Fruit fly (Drosophila melanogaster): ENCODE results near the gene dnc.

DNA sequence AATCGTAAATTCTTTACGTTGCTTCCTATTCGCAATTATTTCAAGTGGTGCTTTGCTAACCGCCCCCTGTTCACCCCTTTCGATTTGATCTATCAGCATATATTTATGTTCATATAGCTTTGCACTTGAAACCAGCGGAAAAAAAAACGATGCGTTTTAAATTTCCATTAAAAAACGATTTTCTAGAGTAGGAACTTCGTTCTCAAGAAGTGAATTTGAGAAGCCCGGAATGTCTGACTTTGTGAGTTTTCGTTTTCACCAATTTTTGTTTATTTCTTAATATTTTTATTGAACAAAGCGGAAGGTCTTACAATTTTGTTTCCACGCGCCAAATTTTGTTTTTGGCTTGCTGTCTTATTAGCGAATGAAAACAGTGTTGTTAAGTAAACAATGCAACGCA, 186.2 kb downstream of the dnc start:
- TF ChIP-seq CG8478 (optimal IDR thresholded peaks at IDR 0.05) (no peak), CTCF (optimal IDR thresholded peaks at IDR 0.05) (no peak)

Measured in S2 (cell line).